Fruit fly (Drosophila melanogaster): ENCODE measurements around the gene CG34241.

DNA sequence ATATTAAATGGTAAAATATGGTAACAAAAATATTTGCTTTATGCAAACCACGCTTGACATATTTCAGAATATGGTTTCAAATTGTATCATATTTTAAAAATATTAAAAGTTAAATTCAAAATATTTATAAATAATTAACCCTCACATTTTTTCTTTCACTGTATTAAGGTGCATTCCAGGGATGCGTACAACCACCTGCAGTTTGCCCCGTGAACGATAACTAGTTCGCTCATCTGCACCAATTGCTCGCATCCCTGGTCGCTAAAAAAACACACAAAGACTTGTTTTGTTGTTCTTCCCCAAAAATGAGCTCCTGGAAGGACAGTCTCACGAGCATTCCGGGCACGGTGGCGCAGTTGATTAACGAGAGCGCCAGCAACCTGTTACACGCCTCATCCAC lies 4.1 kb downstream of the CG34241 start, which contains the start of gene DEF8:
- TF ChIP-seq CG33017 (tag; optimal IDR thresholded peaks at IDR 0.05) (peak; percentile 63), pad (GFP tag; optimal IDR thresholded peaks at IDR 0.05) (peak; percentile 48), toe (GFP tag; optimal IDR thresholded peaks at IDR 0.05) (peak; percentile 71), cic (GFP tag; optimal IDR thresholded peaks at IDR 0.05) (no peak), CG5204 (GFP tag; optimal IDR thresholded peaks at IDR 0.05) (no peak), tj (GFP tag; optimal IDR thresholded peaks at IDR 0.05) (peak; percentile 49), Hr96 (GFP tag; optimal IDR thresholded peaks at IDR 0.05) (peak; percentile 55)

Data from whole organism, adult.